Fruit fly (Drosophila melanogaster): ENCODE measurements around the gene lmgA.

Gene lmgA

dm6 chr2L:8544636-8545035, 16.2 kb upstream of the lmgA start:
- no peak for TF ChIP-seq sv (GFP tag; optimal IDR thresholded peaks at IDR 0.05)
- TF ChIP-seq Jra (GFP tag; optimal IDR thresholded peaks at IDR 0.05), result no peak
- no peak for TF ChIP-seq h (GFP tag; optimal IDR thresholded peaks at IDR 0.05)
- no peak for TF ChIP-seq Mio (GFP tag; optimal IDR thresholded peaks at IDR 0.05)
- TF ChIP-seq pan (optimal IDR thresholded peaks at IDR 0.05), result no peak
- no peak for TF ChIP-seq Abd-B (GFP tag; optimal IDR thresholded peaks at IDR 0.05)
- TF ChIP-seq Sp1 (GFP tag; optimal IDR thresholded peaks at IDR 0.05), result no peak
- no peak for TF ChIP-seq Dfd (GFP tag; optimal IDR thresholded peaks at IDR 0.05)
- no peak for TF ChIP-seq fru (GFP tag; optimal IDR thresholded peaks at IDR 0.05)
- TF ChIP-seq dl (GFP tag; optimal IDR thresholded peaks at IDR 0.05; ENCODE audit: insufficient read depth in 1 of 2, partially characterized antibody in 2 of 2), result no peak
- no peak for TF ChIP-seq CG9705 (GFP tag; optimal IDR thresholded peaks at IDR 0.05)
- TF ChIP-seq psq (GFP tag; optimal IDR thresholded peaks at IDR 0.05), result no peak
- TF ChIP-seq ey (GFP tag; optimal IDR thresholded peaks at IDR 0.05), result no peak

dm6 chr2L:8543731-8544359, 15.4 kb upstream of the lmgA start:
- TF ChIP-seq Dif (GFP tag; optimal IDR thresholded peaks at IDR 0.05; ENCODE audit: partially characterized antibody) (peak; percentile 69), dmrt93B (GFP tag; optimal IDR thresholded peaks at IDR 0.05) (no peak), sv (GFP tag; optimal IDR thresholded peaks at IDR 0.05) (no peak), psq (GFP tag; optimal IDR thresholded peaks at IDR 0.05) (peak; percentile 96), Vsx2 (GFP tag; optimal IDR thresholded peaks at IDR 0.05; ENCODE audit: partially characterized antibody) (peak; percentile 28), woc (GFP tag; optimal IDR thresholded peaks at IDR 0.05) (no peak), tai (GFP tag; optimal IDR thresholded peaks at IDR 0.05) (no peak), Abd-B (GFP tag; optimal IDR thresholded peaks at IDR 0.05) (no peak), jim (GFP tag; optimal IDR thresholded peaks at IDR 0.05) (no peak), dl (GFP tag; optimal IDR thresholded peaks at IDR 0.05; ENCODE audit: insufficient read depth in 1 of 2, partially characterized antibody in 2 of 2) (peak; percentile 53 to 81), CrebA (GFP tag; optimal IDR thresholded peaks at IDR 0.05; ENCODE audit: borderline replicate concordance) (no peak)

DNA sequence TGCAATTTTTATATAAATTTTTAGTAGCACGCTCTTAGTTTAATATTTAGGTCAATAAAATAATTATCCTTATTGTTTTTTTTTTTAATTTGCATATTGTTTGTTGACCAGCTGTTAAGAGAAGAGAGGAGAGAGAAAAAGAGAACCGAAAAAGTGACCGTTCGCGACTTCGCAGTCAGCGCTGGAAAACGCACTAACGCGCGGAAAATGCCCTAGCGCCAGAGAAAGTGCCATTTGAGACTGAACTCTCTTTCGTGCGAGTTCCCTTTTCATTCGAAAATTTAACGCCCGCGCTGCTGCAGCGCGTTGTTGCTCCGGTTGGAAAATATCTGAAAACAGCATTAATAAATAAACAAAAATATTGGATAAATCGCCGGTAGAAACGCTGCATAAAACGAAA, 14.7 kb upstream of the lmgA start:
- TF ChIP-seq psq (GFP tag; optimal IDR thresholded peaks at IDR 0.05), result peak; percentile 1
- TF ChIP-seq Abd-B (GFP tag; optimal IDR thresholded peaks at IDR 0.05), result no peak

DNA sequence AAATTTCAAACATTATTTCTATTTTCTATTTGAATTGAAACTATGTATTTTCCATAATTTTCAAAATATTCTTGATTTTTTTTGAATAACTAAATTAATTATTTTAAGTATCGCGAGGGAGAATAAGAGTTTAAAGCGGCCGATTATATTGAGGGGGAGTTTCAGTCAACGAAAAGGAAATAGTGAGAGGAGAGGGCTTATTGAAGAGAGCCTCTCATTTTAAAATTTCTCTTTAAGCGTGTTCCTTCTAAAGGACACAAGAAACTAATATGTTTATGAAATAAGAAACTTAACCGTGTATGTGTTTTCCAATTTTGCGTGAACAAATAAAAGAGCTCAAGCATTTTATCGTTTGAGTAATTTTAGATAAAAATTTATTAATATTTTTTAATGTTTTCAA, 14.2 kb upstream of the lmgA start:
- TF ChIP-seq Hr83 (GFP tag; optimal IDR thresholded peaks at IDR 0.05; ENCODE audit: poor library complexity, severe bottlenecking) (no peak), pan (optimal IDR thresholded peaks at IDR 0.05) (no peak), Dfd (GFP tag; optimal IDR thresholded peaks at IDR 0.05) (no peak), lola (GFP tag; optimal IDR thresholded peaks at IDR 0.05) (no peak), fru (GFP tag; optimal IDR thresholded peaks at IDR 0.05) (no peak), Vsx2 (GFP tag; optimal IDR thresholded peaks at IDR 0.05; ENCODE audit: partially characterized antibody) (no peak), CG9705 (GFP tag; optimal IDR thresholded peaks at IDR 0.05) (no peak), N (GFP tag; optimal IDR thresholded peaks at IDR 0.05) (no peak), GATAd (GFP tag; optimal IDR thresholded peaks at IDR 0.05) (no peak), Hnf4 (GFP tag; optimal IDR thresholded peaks at IDR 0.05) (no peak), br (GFP tag; optimal IDR thresholded peaks at IDR 0.05) (no peak)

DNA sequence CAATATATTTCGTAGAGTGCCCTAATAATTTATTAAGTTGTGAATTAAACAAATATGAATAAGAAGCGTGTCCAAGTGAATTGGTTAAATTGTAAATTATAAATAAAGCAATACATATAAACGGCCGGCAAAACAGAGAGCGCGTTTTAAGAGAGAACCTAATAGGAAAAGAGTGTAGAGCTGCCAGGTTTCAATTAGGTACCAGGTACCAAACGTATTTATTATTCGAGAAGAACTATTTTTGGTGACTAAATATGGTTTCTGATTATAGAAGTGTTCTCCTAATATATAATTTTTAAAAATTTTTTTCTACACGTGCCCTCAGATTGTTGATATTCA, 13.8 kb upstream of the lmgA start:
- TF ChIP-seq Sp1 (GFP tag; optimal IDR thresholded peaks at IDR 0.05), result no peak
- no peak for TF ChIP-seq Jra (GFP tag; optimal IDR thresholded peaks at IDR 0.05)
- TF ChIP-seq Dfd (GFP tag; optimal IDR thresholded peaks at IDR 0.05), result no peak
- no peak for TF ChIP-seq sv (GFP tag; optimal IDR thresholded peaks at IDR 0.05)
- no peak for TF ChIP-seq rgr (GFP tag; optimal IDR thresholded peaks at IDR 0.05)
- TF ChIP-seq lola (GFP tag; optimal IDR thresholded peaks at IDR 0.05), result no peak
- no peak for TF ChIP-seq sage (GFP tag; optimal IDR thresholded peaks at IDR 0.05)
- no peak for TF ChIP-seq Myc (optimal IDR thresholded peaks at IDR 0.05)
- no peak for TF ChIP-seq psq (GFP tag; optimal IDR thresholded peaks at IDR 0.05)
- TF ChIP-seq jim (GFP tag; optimal IDR thresholded peaks at IDR 0.05), result no peak
- TF ChIP-seq dl (GFP tag; optimal IDR thresholded peaks at IDR 0.05; ENCODE audit: insufficient read depth in 1 of 2, partially characterized antibody in 2 of 2), result no peak
- no peak for TF ChIP-seq GATAd (GFP tag; optimal IDR thresholded peaks at IDR 0.05)
- TF ChIP-seq CG32264 (GFP tag; optimal IDR thresholded peaks at IDR 0.05), result no peak
- no peak for TF ChIP-seq Hnf4 (GFP tag; optimal IDR thresholded peaks at IDR 0.05)

Measured in whole organism, wandering third instar larva.